Fruit fly (Drosophila melanogaster): ENCODE results near the gene CG31088.

- no peak for TF ChIP-seq acj6 (GFP tag; optimal IDR thresholded peaks at IDR 0.05)
- TF ChIP-seq Sox102F (GFP tag; optimal IDR thresholded peaks at IDR 0.05) = no peak
- no peak for TF ChIP-seq CG4318 (GFP tag; optimal IDR thresholded peaks at IDR 0.05)
- no peak for TF ChIP-seq CG6854 (GFP tag; optimal IDR thresholded peaks at IDR 0.05)
- TF ChIP-seq Sox15 (GFP tag; optimal IDR thresholded peaks at IDR 0.05) = no peak
- no peak for TF ChIP-seq Blimp-1 (GFP tag; optimal IDR thresholded peaks at IDR 0.05)
- no peak for TF ChIP-seq CG34406 (GFP tag; optimal IDR thresholded peaks at IDR 0.05)
- TF ChIP-seq svp (GFP tag) = peak; percentile 83
- TF ChIP-seq CG11762 (GFP tag; optimal IDR thresholded peaks at IDR 0.05; ENCODE audit: insufficient read depth) = no peak
- no peak for TF ChIP-seq CG11294 (GFP tag; IDR thresholded peaks at IDR 0.05)
- no peak for TF ChIP-seq achi (GFP tag; optimal IDR thresholded peaks at IDR 0.05)
- TF ChIP-seq CG10631 (GFP tag; optimal IDR thresholded peaks at IDR 0.05) = no peak
- no peak for TF ChIP-seq CG16779 (tag; optimal IDR thresholded peaks at IDR 0.05)
These were observed 35.0 kb upstream of the CG31088 start, which contains the start of gene srp for dm6 chr3R:15985762-15986214.
